Worm (Caenorhabditis elegans) whole organism, mixed stage, embryonic: ENCODE data around the gene orc-1.

Source experiments
- M03D4.4 ChIP-seq: sonication (generic microtip); optimal IDR thresholded peaks from 2 replicates; lab custom pipeline; 2017; ENCODE audit warnings: mild to moderate bottlenecking, missing genetic modification characterization, missing compliant biosample characterization
- bed-3 ChIP-seq: fragments of 200-800 bp; sonication (Bioruptor generic); optimal IDR thresholded peaks from 3 replicates; lab custom pipeline; 2018; ENCODE audit warnings: mild to moderate bottlenecking, missing genetic modification characterization, moderate library complexity, missing compliant biosample characterization
- blmp-1 ChIP-seq: fragments of 150-350 bp; optimal IDR thresholded peaks from 2 replicates; lab custom pipeline; 2014; ENCODE audit warnings: missing biosample characterization, missing genetic modification characterization
- ceh-39 ChIP-seq: fragments of 150-350 bp; optimal IDR thresholded peaks from 2 replicates; lab custom pipeline; 2014; ENCODE audit warnings: missing biosample characterization, missing genetic modification characterization
- ceh-43 ChIP-seq: fragments of 200-800 bp; sonication (Bioruptor generic); optimal IDR thresholded peaks from 2 replicates; lab custom pipeline; 2018; ENCODE audit warnings: mild to moderate bottlenecking, missing genetic modification characterization, moderate library complexity, missing compliant biosample characterization
- ceh-83 ChIP-seq: fragments of 200-800 bp; sonication (Bioruptor generic); optimal IDR thresholded peaks from 2 replicates; lab custom pipeline; 2018; ENCODE audit warnings: mild to moderate bottlenecking, missing genetic modification characterization, missing compliant biosample characterization
- ces-1 ChIP-seq: fragments of 150-350 bp; optimal IDR thresholded peaks from 2 replicates; lab custom pipeline; 2014; ENCODE audit warnings: missing biosample characterization, missing genetic modification reagents, missing genetic modification characterization
- cnd-1 ChIP-seq: fragments of 200-800 bp; sonication (Bioruptor generic); optimal IDR thresholded peaks from 2 replicates; lab custom pipeline; 2018; ENCODE audit warnings: mild to moderate bottlenecking, missing genetic modification characterization, missing compliant biosample characterization
- drap-1 ChIP-seq: fragments of 200-800 bp; sonication (Bioruptor generic); optimal IDR thresholded peaks from 3 replicates; lab custom pipeline; 2018; ENCODE audit warnings: mild to moderate bottlenecking, missing genetic modification characterization, missing compliant biosample characterization
- elt-1 ChIP-seq: sonication (generic microtip); optimal IDR thresholded peaks from 2 replicates; lab custom pipeline; 2017; ENCODE audit warnings: missing genetic modification characterization, mild to moderate bottlenecking, missing compliant biosample characterization, antibody characterized with exemption, moderate library complexity, borderline replicate concordance; ENCODE audit not compliant: insufficient read depth
- elt-3 ChIP-seq: fragments of 150-350 bp; optimal IDR thresholded peaks from 2 replicates; lab custom pipeline; 2014; ENCODE audit warnings: missing biosample characterization, missing genetic modification characterization
- flh-1 ChIP-seq: fragments of 200-800 bp; sonication (Bioruptor generic); optimal IDR thresholded peaks from 2 replicates; lab custom pipeline; 2018; ENCODE audit warnings: mild to moderate bottlenecking, missing genetic modification characterization, moderate library complexity, missing compliant biosample characterization
- ham-2 ChIP-seq: fragments of 200-800 bp; sonication (Bioruptor generic); optimal IDR thresholded peaks from 2 replicates; lab custom pipeline; 2018; ENCODE audit warnings: mild to moderate bottlenecking, missing genetic modification characterization, missing compliant biosample characterization
- hlh-1 ChIP-seq: fragments of 150-350 bp; optimal IDR thresholded peaks from 2 replicates; lab custom pipeline; 2014; ENCODE audit warnings: missing biosample characterization, missing genetic modification reagents, missing genetic modification characterization
- lin-13 ChIP-seq: fragments of 150-350 bp; optimal IDR thresholded peaks from 2 replicates; lab custom pipeline; 2014; ENCODE audit warnings: missing biosample characterization, missing genetic modification characterization
- lin-32 ChIP-seq: fragments of 200-800 bp; sonication (Bioruptor generic); optimal IDR thresholded peaks from 2 replicates; lab custom pipeline; 2018; ENCODE audit warnings: mild to moderate bottlenecking, missing genetic modification characterization, missing compliant biosample characterization
- lsy-2 ChIP-seq: fragments of 150-350 bp; optimal IDR thresholded peaks from 2 replicates; lab custom pipeline; 2014; ENCODE audit warnings: missing biosample characterization, missing genetic modification characterization
- mab-5 ChIP-seq: fragments of 150-350 bp; optimal IDR thresholded peaks from 2 replicates; lab custom pipeline; 2014; ENCODE audit warnings: missing biosample characterization, missing genetic modification characterization
- mep-1 ChIP-seq: fragments of 150-350 bp; optimal IDR thresholded peaks from 2 replicates; lab custom pipeline; 2017; ENCODE audit warnings: missing biosample characterization, missing genetic modification reagents, missing genetic modification characterization, inconsistent platforms
- mls-2 ChIP-seq: sonication (generic microtip); optimal IDR thresholded peaks from 2 replicates; lab custom pipeline; 2016; ENCODE audit warnings: mild to moderate bottlenecking, missing genetic modification characterization, moderate library complexity, missing compliant biosample characterization
- nhr-12 ChIP-seq: fragments of 150-350 bp; optimal IDR thresholded peaks from 2 replicates; lab custom pipeline; 2014; ENCODE audit warnings: missing biosample characterization, missing genetic modification characterization
- nhr-2 ChIP-seq: fragments of 150-350 bp; optimal IDR thresholded peaks from 2 replicates; lab custom pipeline; 2014; ENCODE audit warnings: missing biosample characterization, missing genetic modification characterization
- nhr-237 ChIP-seq: fragments of 150-350 bp; optimal IDR thresholded peaks from 2 replicates; lab custom pipeline; 2014; ENCODE audit warnings: missing biosample characterization, missing genetic modification characterization
- nhr-28 ChIP-seq: fragments of 150-350 bp; optimal IDR thresholded peaks from 2 replicates; lab custom pipeline; 2014; ENCODE audit warnings: missing biosample characterization, missing genetic modification characterization
- nhr-76 ChIP-seq: sonication (generic microtip); optimal IDR thresholded peaks from 2 replicates; lab custom pipeline; 2017; ENCODE audit warnings: missing biosample characterization, missing genetic modification characterization
- pha-4 ChIP-seq: fragments of 150-350 bp; optimal IDR thresholded peaks from 2 replicates; lab custom pipeline; 2018; ENCODE audit warnings: missing biosample characterization, missing genetic modification reagents, missing genetic modification characterization
- sem-2 ChIP-seq: fragments of 200-800 bp; sonication (Bioruptor generic); optimal IDR thresholded peaks from 2 replicates; lab custom pipeline; 2018; ENCODE audit warnings: mild to moderate bottlenecking, missing genetic modification characterization, missing compliant biosample characterization
- snpc-4 ChIP-seq: fragments of 150-350 bp; optimal IDR thresholded peaks from 2 replicates; lab custom pipeline; 2014; ENCODE audit warnings: missing biosample characterization, missing genetic modification characterization
- sptf-1 ChIP-seq: sonication (generic microtip); optimal IDR thresholded peaks from 2 replicates; lab custom pipeline; 2017; ENCODE audit warnings: mild to moderate bottlenecking, missing genetic modification characterization, moderate library complexity, missing compliant biosample characterization
- tbx-8 ChIP-seq: fragments of 200-800 bp; sonication (Bioruptor generic); optimal IDR thresholded peaks from 2 replicates; lab custom pipeline; 2018; ENCODE audit warnings: mild to moderate bottlenecking, missing genetic modification characterization, moderate library complexity, missing compliant biosample characterization
- unc-120 ChIP-seq: sonication (generic microtip); optimal IDR thresholded peaks from 2 replicates; lab custom pipeline; 2017; ENCODE audit warnings: missing genetic modification characterization, missing compliant biosample characterization; ENCODE audit not compliant: poor library complexity, severe bottlenecking
- unc-39 ChIP-seq: fragments of 150-350 bp; optimal IDR thresholded peaks from 2 replicates; lab custom pipeline; 2014; ENCODE audit warnings: missing biosample characterization, missing genetic modification characterization
- unc-62 ChIP-seq: fragments of 150-350 bp; optimal IDR thresholded peaks from 2 replicates; lab custom pipeline; 2014; ENCODE audit warnings: missing biosample characterization, missing genetic modification reagents, missing genetic modification characterization
- zip-8 ChIP-seq: fragments of 150-350 bp; optimal IDR thresholded peaks from 2 replicates; lab custom pipeline; 2014; ENCODE audit warnings: missing biosample characterization, missing genetic modification characterization
- ztf-11 ChIP-seq: fragments of 150-350 bp; optimal IDR thresholded peaks from 2 replicates; lab custom pipeline; 2014; ENCODE audit warnings: missing biosample characterization, missing genetic modification characterization

orc-1 gene

DNA sequence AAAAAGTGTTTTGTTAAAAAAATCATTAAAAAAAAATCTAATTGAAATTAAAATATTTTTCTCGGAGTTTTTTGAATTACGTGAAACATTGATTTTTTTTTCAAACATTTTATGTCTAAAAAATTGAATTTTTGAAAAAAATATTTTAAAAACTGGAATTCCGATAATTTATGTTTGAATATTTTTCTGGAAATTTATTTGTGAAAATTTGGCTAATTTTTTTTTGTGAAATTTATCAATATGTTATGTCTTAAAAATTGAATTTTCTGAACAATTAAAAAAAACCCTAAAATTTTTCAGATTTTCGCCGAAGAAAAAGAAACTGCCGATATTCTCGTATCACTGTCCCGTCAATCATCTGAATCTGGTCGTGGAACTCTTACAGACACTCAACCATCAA is 30.6 kb upstream of the orc-1 start, which contains the start of gene Y39A1A.24:
TSS of gene Y39A1A.24 (plus strand) at position 301 of the 400 bp plus-strand sequence.
- TF ChIP-seq M03D4.4 (no peak), unc-120 (tag; lab: Kevin White, UChicago) (no peak), tbx-8 (no peak), pha-4 (tag; lab: Kevin White, UChicago) (no peak), blmp-1 (tag; lab: Kevin White, UChicago) (no peak), unc-39 (tag; lab: Kevin White, UChicago) (no peak), lsy-2 (no peak), nhr-2 (tag; lab: Kevin White, UChicago) (no peak), nhr-237 (tag; lab: Kevin White, UChicago) (no peak), ceh-83 (no peak), flh-1 (GFP tag; lab: Kevin White, UChicago) (no peak), bed-3 (GFP tag; lab: Kevin White, UChicago) (no peak), zip-8 (tag; lab: Kevin White, UChicago) (no peak), unc-62 (GFP tag; lab: Kevin White, UChicago) (no peak), snpc-4 (tag; lab: Kevin White, UChicago) (no peak), mls-2 (tag; lab: Kevin White, UChicago) (no peak), nhr-76 (tag; lab: Kevin White, UChicago) (no peak)
- TF ChIP-seq, all 35 proteins: peak for 0

DNA sequence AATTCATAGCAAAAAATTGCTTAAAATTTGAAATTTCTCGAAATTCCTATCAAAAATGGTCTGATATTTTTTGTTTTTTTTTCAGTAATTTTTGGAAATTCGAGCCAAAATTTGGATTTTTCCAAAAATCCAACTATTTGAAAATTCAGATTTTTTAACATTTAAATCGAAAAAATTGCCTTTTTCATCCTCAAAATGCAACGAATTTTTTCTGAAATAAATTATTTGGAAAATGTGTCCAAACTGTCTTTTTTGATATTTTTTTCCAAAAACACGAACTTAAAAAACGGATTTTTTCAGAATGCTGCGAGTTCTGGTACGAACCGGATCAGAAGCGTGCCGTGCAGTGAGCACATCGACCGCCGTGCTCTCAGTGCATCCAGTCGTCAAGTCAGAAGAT is 27.8 kb upstream of the orc-1 start, which contains the start of gene mrpl-22:
TSS of gene mrpl-22 (plus strand) at position 301 of the 400 bp plus-strand sequence.
- TF ChIP-seq nhr-76 (tag; lab: Kevin White, UChicago): no peak
- no peak for TF ChIP-seq ceh-43
- no peak for TF ChIP-seq nhr-28 (tag; lab: Kevin White, UChicago)
- no peak for TF ChIP-seq sptf-1
- no peak for TF ChIP-seq ham-2 (GFP tag; lab: Kevin White, UChicago)
- TF ChIP-seq lin-13 (tag; lab: Kevin White, UChicago): no peak
- TF ChIP-seq zip-8 (tag; lab: Kevin White, UChicago): no peak

DNA sequence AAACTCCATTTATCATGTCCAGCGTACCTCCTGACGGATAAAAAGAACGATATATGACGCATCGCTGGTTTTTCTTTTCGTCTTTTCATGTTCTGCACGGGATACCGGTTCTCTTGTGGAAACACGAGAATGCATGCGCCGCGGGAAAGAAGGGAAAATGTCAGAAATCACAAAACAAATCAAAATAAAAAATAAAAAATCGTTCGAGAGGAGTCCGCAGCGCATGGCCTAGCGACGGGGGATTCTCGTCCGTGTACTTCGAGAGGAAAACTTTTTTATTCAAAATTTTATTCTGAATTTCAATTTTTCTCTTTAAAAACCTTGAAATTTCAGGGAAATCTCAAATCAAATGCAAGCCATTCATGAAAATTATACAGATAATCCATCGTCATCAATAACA is 21.7 kb upstream of the orc-1 start, which contains the start of the genes lron-10 and hpr-9:
TSS of gene lron-10 (minus strand) at position 162 of the 400 bp plus-strand sequence.
TSS of gene hpr-9 (plus strand) at position 344 of the 400 bp plus-strand sequence.
- TF ChIP-seq nhr-2 (tag; lab: Kevin White, UChicago) (no peak), tbx-8 (no peak), snpc-4 (tag; lab: Kevin White, UChicago) (no peak), M03D4.4 (no peak), elt-1 (tag; lab: Kevin White, UChicago) (no peak), ceh-39 (tag; lab: Kevin White, UChicago) (no peak)

DNA sequence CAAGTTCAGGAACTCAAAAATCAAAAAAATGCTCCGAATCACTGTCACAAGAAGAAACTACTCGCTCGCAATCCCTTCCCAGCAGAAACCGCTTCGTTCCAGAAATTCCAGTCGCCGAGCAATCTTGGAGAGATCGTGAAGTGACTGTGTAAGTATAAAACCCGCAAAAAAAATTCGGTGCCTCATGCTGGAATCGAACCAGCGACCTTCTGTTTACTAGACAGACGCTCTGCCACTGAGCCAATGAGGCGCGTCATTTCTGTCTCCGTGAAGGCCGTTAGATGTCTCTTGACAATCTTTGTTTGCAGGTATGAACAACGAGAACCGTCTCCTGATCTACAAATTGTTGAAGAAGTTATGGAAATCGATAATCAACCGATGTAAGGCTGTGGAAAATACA is 18.4 kb upstream of the orc-1 start:
- TF ChIP-seq ztf-11 (peak; percentile 41), hlh-1 (peak; percentile 38), nhr-237 (tag; lab: Kevin White, UChicago) (no peak), nhr-76 (tag; lab: Kevin White, UChicago) (no peak), bed-3 (GFP tag; lab: Kevin White, UChicago) (peak; percentile 50), sptf-1 (peak; percentile 90), blmp-1 (tag; lab: Kevin White, UChicago) (no peak), mep-1 (tag; lab: Kevin White, UChicago) (no peak), lin-32 (GFP tag; lab: Kevin White, UChicago) (peak; percentile 72), cnd-1 (tag; lab: Kevin White, UChicago) (peak; percentile 82), ceh-43 (peak; percentile 60), tbx-8 (peak; percentile 49), ceh-39 (tag; lab: Kevin White, UChicago) (no peak), lsy-2 (no peak), unc-120 (tag; lab: Kevin White, UChicago) (peak; percentile 53), nhr-2 (tag; lab: Kevin White, UChicago) (no peak), nhr-28 (tag; lab: Kevin White, UChicago) (no peak), ham-2 (GFP tag; lab: Kevin White, UChicago) (peak; percentile 54), mab-5 (tag; lab: Kevin White, UChicago) (no peak), nhr-12 (tag; lab: Kevin White, UChicago) (no peak), unc-39 (tag; lab: Kevin White, UChicago) (no peak), unc-62 (GFP tag; lab: Kevin White, UChicago) (no peak), zip-8 (tag; lab: Kevin White, UChicago) (no peak), sem-2 (peak; percentile 80), elt-1 (tag; lab: Kevin White, UChicago) (no peak), snpc-4 (tag; lab: Kevin White, UChicago) (no peak), pha-4 (tag; lab: Kevin White, UChicago) (peak; percentile 18), ceh-83 (peak; percentile 74), ces-1 (GFP tag; lab: Kevin White, UChicago) (no peak), flh-1 (GFP tag; lab: Kevin White, UChicago) (peak; percentile 33), lin-13 (tag; lab: Kevin White, UChicago) (peak; percentile 35), drap-1 (GFP tag; lab: Kevin White, UChicago) (peak; percentile 81), M03D4.4 (peak; percentile 86), elt-3 (tag; lab: Kevin White, UChicago) (no peak), mls-2 (tag; lab: Kevin White, UChicago) (peak; percentile 87)
